Fruit fly (Drosophila melanogaster): Measurements from ENCODE around the gene CG32819.
"Not testable (repeated sequence)": the region's sequence is repeated elsewhere in the genome, so short reads cannot be mapped to it uniquely, and the experiment has no call there.

- not testable (repeated sequence) for TF ChIP-seq CG7045 (GFP tag; optimal IDR thresholded peaks at IDR 0.05); tj (GFP tag; optimal IDR thresholded peaks at IDR 0.05); CG1620 (GFP tag; optimal IDR thresholded peaks at IDR 0.05); CG14711 (tag; optimal IDR thresholded peaks at IDR 0.05); Hr96 (GFP tag; optimal IDR thresholded peaks at IDR 0.05); kay (GFP tag; ENCODE audit: borderline replicate concordance); cic (GFP tag; optimal IDR thresholded peaks at IDR 0.05); CG12768 (GFP tag; optimal IDR thresholded peaks at IDR 0.05)
Observed at dm6 chrX:21621004-21621403, at the start of gene CG32819.
